Fruit fly (Drosophila melanogaster): Measurements from ENCODE around the gene Rpp14a.

- no peak for TF ChIP-seq CG17806 (tag; optimal IDR thresholded peaks at IDR 0.05)
- no peak for TF ChIP-seq EcR (GFP tag; optimal IDR thresholded peaks at IDR 0.05)
- no peak for TF ChIP-seq gl (tag; optimal IDR thresholded peaks at IDR 0.05)
- TF ChIP-seq D1 (tag; optimal IDR thresholded peaks at IDR 0.05): no peak
- no peak for TF ChIP-seq CG4496 (GFP tag; IDR thresholded peaks at IDR 0.05)
- TF ChIP-seq Pif1A (GFP tag; optimal IDR thresholded peaks at IDR 0.05): no peak
Observed at dm6 chr3R:30061980-30062379, 5.3 kb downstream of the Rpp14a start.

Measured in whole organism, pupa.